8 worm cellular contexts compared by ENCODE assay signal in genomic region chrV:13906166-13906565, ce11.
TF ChIP-seq lines count a peak whose summit lies in the region.

TSS of gene stdh-1 (plus strand) at chrV:13906492.

TF ChIP-seq in whole organism, L1 larva, 84 proteins besides CTCF, POLR2A, EP300 and RAD21 (continues in another document):
- TF ChIP-seq efl-1 (optimal IDR thresholded peaks at IDR 0.05; lab: Kevin White, UChicago) (peak in 1 of 2 experiments; percentile 0), efl-1 (GFP tag; optimal IDR thresholded peaks at IDR 0.05 in 1 of 2; lab: Kevin White, UChicago) (peak in 1 of 2 experiments; percentile 61), snu-23 (GFP tag; optimal IDR thresholded peaks at IDR 0.05; lab: Kevin White, UChicago) (peak; percentile 25), ceh-8 (GFP tag; optimal IDR thresholded peaks at IDR 0.05; lab: Kevin White, UChicago) (no peak), alr-1 (tag; optimal IDR thresholded peaks at IDR 0.05; lab: Kevin White, UChicago; ENCODE audit: borderline replicate concordance) (no peak), blmp-1 (tag; optimal IDR thresholded peaks at IDR 0.05; lab: Kevin White, UChicago) (peak; percentile 15), nhr-71 (tag; optimal IDR thresholded peaks at IDR 0.05; lab: Kevin White, UChicago) (peak; percentile 32), lin-14 (GFP tag; optimal IDR thresholded peaks at IDR 0.05; lab: Kevin White, UChicago) (peak; percentile 69), C16A3.4 (tag; optimal IDR thresholded peaks at IDR 0.05; lab: Kevin White, UChicago) (peak; percentile 5), mdl-1 (tag; optimal IDR thresholded peaks at IDR 0.05; lab: Kevin White, UChicago) (no peak), skn-1 (tag; optimal IDR thresholded peaks at IDR 0.05; lab: Kevin White, UChicago) (no peak)

TF ChIP-seq in whole organism, L2 larva, 48 proteins besides CTCF, POLR2A, EP300 and RAD21:
- TF ChIP-seq sma-9 (GFP tag; optimal IDR thresholded peaks at IDR 0.05; lab: Kevin White, UChicago) (peak; percentile 28), sma-9 (tag; optimal IDR thresholded peaks at IDR 0.05; lab: Kevin White, UChicago) (no peak), nhr-77 (tag; optimal IDR thresholded peaks at IDR 0.05; lab: Kevin White, UChicago) (no peak), nhr-21 (tag; optimal IDR thresholded peaks at IDR 0.05; lab: Kevin White, UChicago) (peak; percentile 4), nhr-129 (tag; optimal IDR thresholded peaks at IDR 0.05; lab: Kevin White, UChicago) (peak; percentile 21), C34F6.9 (tag; optimal IDR thresholded peaks at IDR 0.05; lab: Kevin White, UChicago) (peak; percentile 34), sem-4 (tag; optimal IDR thresholded peaks at IDR 0.05; lab: Kevin White, UChicago) (no peak), ceh-16 (tag; optimal IDR thresholded peaks at IDR 0.05; lab: Kevin White, UChicago) (no peak), elt-1 (tag; optimal IDR thresholded peaks at IDR 0.05; lab: Kevin White, UChicago) (no peak), lin-13 (GFP tag; optimal IDR thresholded peaks at IDR 0.05; lab: Kevin White, UChicago) (no peak), ZK546.5 (tag; optimal IDR thresholded peaks at IDR 0.05; lab: Kevin White, UChicago) (no peak), F13H6.1 (tag; optimal IDR thresholded peaks at IDR 0.05; lab: Kevin White, UChicago) (no peak)

TF ChIP-seq in whole organism, L3 larva, 47 proteins besides CTCF, POLR2A, EP300 and RAD21:
- TF ChIP-seq R02D3.7 (tag; optimal IDR thresholded peaks at IDR 0.05; lab: Kevin White, UChicago) (no peak), mml-1 (tag; optimal IDR thresholded peaks at IDR 0.05; lab: Kevin White, UChicago) (no peak), lin-15B (tag; optimal IDR thresholded peaks at IDR 0.05; lab: Kevin White, UChicago) (no peak), pha-4 (tag; optimal IDR thresholded peaks at IDR 0.05; lab: Kevin White, UChicago) (peak; percentile 22), hmg-11 (tag; optimal IDR thresholded peaks at IDR 0.05; lab: Kevin White, UChicago) (peak; percentile 5), nfya-1 (tag; optimal IDR thresholded peaks at IDR 0.05; lab: Kevin White, UChicago; ENCODE audit: insufficient read depth) (peak; percentile 3), egl-5 (tag; optimal IDR thresholded peaks at IDR 0.05; lab: Kevin White, UChicago) (peak; percentile 50), elt-2 (tag; optimal IDR thresholded peaks at IDR 0.05; lab: Kevin White, UChicago) (peak; percentile 48)

TF ChIP-seq in whole organism, L4 larva, 104 proteins besides CTCF, POLR2A, EP300 and RAD21 (continues in another document):
- no peak for TF ChIP-seq mxl-2 (GFP tag; conservative IDR thresholded peaks at IDR 0.05; lab: Robert Waterston, UW)
- TF ChIP-seq nhr-42 (GFP tag; IDR thresholded peaks at IDR 0.05; lab: Robert Waterston, UW): no peak
- TF ChIP-seq hif-1 (tag; optimal IDR thresholded peaks at IDR 0.05; lab: Kevin White, UChicago): peak in 1 of 2 experiments; percentile 30
- no peak for TF ChIP-seq nhr-25 (tag; optimal IDR thresholded peaks at IDR 0.05; lab: Kevin White, UChicago; ENCODE audit: borderline replicate concordance, insufficient read depth)
- TF ChIP-seq ztf-7 (tag; optimal IDR thresholded peaks at IDR 0.05; lab: Kevin White, UChicago): no peak
- no peak for TF ChIP-seq F10B5.3 (tag; optimal IDR thresholded peaks at IDR 0.05; lab: Kevin White, UChicago)
- TF ChIP-seq ceh-44 (GFP tag; IDR thresholded peaks at IDR 0.05; lab: Robert Waterston, UW): no peak
- no peak for TF ChIP-seq pha-4 (GFP tag; IDR thresholded peaks at IDR 0.05; lab: Robert Waterston, UW)
- TF ChIP-seq pha-4 (tag; optimal IDR thresholded peaks at IDR 0.05; lab: Kevin White, UChicago): no peak
- TF ChIP-seq zag-1 (tag; optimal IDR thresholded peaks at IDR 0.05; lab: Kevin White, UChicago): no peak
- no peak for TF ChIP-seq lin-1 (GFP tag; IDR thresholded peaks at IDR 0.05; lab: Robert Waterston, UW)
- no peak for TF ChIP-seq zip-2 (tag; optimal IDR thresholded peaks at IDR 0.05; lab: Kevin White, UChicago)
- TF ChIP-seq snpc-1.2 (GFP tag; IDR thresholded peaks at IDR 0.05; lab: Robert Waterston, UW): no peak

TF ChIP-seq in whole organism, late embryonic, 69 proteins besides CTCF, POLR2A, EP300 and RAD21:
- no peak for TF ChIP-seq ceh-24 (tag; optimal IDR thresholded peaks at IDR 0.05; lab: Kevin White, UChicago)
- TF ChIP-seq ref-2 (tag; optimal IDR thresholded peaks at IDR 0.05; lab: Kevin White, UChicago): no peak
- no peak for TF ChIP-seq lim-6 (tag; optimal IDR thresholded peaks at IDR 0.05; lab: Kevin White, UChicago)
- TF ChIP-seq unc-86 (tag; optimal IDR thresholded peaks at IDR 0.05; lab: Kevin White, UChicago): no peak
- TF ChIP-seq unc-42 (tag; optimal IDR thresholded peaks at IDR 0.05; lab: Kevin White, UChicago): peak; percentile 86
- TF ChIP-seq nfya-1 (tag; optimal IDR thresholded peaks at IDR 0.05; lab: Kevin White, UChicago): no peak
TF ChIP-seq in whole organism, late embryonic: peak in this region for 1.

TF ChIP-seq in whole organism, midembryonic, 9 proteins besides CTCF, POLR2A, EP300 and RAD21:
- TF ChIP-seq tab-1 (GFP tag; IDR thresholded peaks at IDR 0.05; lab: Robert Waterston, UW): no peak
- no peak for TF ChIP-seq ztf-23 (GFP tag; IDR thresholded peaks at IDR 0.05; lab: Robert Waterston, UW)
- no peak for TF ChIP-seq ztf-29 (GFP tag; IDR thresholded peaks at IDR 0.05; lab: Robert Waterston, UW)
- TF ChIP-seq cog-1 (tag; optimal IDR thresholded peaks at IDR 0.05; lab: Kevin White, UChicago): peak; percentile 20
- TF ChIP-seq flt-1 (GFP tag; IDR thresholded peaks at IDR 0.05; lab: Robert Waterston, UW): no peak
- TF ChIP-seq med-1 (GFP tag; optimal IDR thresholded peaks at IDR 0.05; lab: Kevin White, UChicago; ENCODE audit: insufficient read depth): no peak

TF ChIP-seq in whole organism, mixed stage, embryonic, 35 proteins besides CTCF, POLR2A, EP300 and RAD21:
- TF ChIP-seq ces-1 (GFP tag; optimal IDR thresholded peaks at IDR 0.05; lab: Kevin White, UChicago) (peak; percentile 79), mep-1 (tag; optimal IDR thresholded peaks at IDR 0.05; lab: Kevin White, UChicago) (no peak)

TF ChIP-seq in whole organism, young adult, 124 proteins besides CTCF, POLR2A, EP300 and RAD21:
- no peak for TF ChIP-seq attf-6 (GFP tag; IDR thresholded peaks at IDR 0.05; lab: Robert Waterston, UW)
- no peak for TF ChIP-seq zfh-2 (GFP tag; conservative IDR thresholded peaks at IDR 0.05; lab: Robert Waterston, UW)
- no peak for TF ChIP-seq ceh-91 (GFP tag; IDR thresholded peaks at IDR 0.05; lab: Robert Waterston, UW)
- no peak for TF ChIP-seq attf-5 (GFP tag; optimal IDR thresholded peaks at IDR 0.05; lab: Kevin White, UChicago)
- no peak for TF ChIP-seq efl-1 (GFP tag; optimal IDR thresholded peaks at IDR 0.05; lab: Kevin White, UChicago)
- no peak for TF ChIP-seq B0019.2 (GFP tag; conservative IDR thresholded peaks at IDR 0.05; lab: Robert Waterston, UW)
- TF ChIP-seq nhr-90 (tag; optimal IDR thresholded peaks at IDR 0.05; lab: Kevin White, UChicago): no peak
- TF ChIP-seq nhr-80 (tag; optimal IDR thresholded peaks at IDR 0.05; lab: Kevin White, UChicago): peak; percentile 6
- no peak for TF ChIP-seq lin-35 (GFP tag; optimal IDR thresholded peaks at IDR 0.05; lab: Kevin White, UChicago)
- TF ChIP-seq hmg-1.2 (GFP tag; IDR thresholded peaks at IDR 0.05; lab: Robert Waterston, UW): peak; percentile 62; the same call in 1 of the 2 replicates
- TF ChIP-seq somi-1 (GFP tag; optimal IDR thresholded peaks at IDR 0.05; lab: Kevin White, UChicago): no peak
- TF ChIP-seq ztf-25 (GFP tag; IDR thresholded peaks at IDR 0.05; lab: Robert Waterston, UW): no peak
- TF ChIP-seq cebp-2 (GFP tag; IDR thresholded peaks at IDR 0.05; lab: Robert Waterston, UW): no peak
- no peak for TF ChIP-seq hrde-1 (tag; optimal IDR thresholded peaks at IDR 0.05; lab: Kevin White, UChicago; ENCODE audit: borderline replicate concordance)
- TF ChIP-seq ztf-6 (GFP tag; IDR thresholded peaks at IDR 0.05; lab: Robert Waterston, UW): no peak
- TF ChIP-seq ztf-22 (GFP tag; optimal IDR thresholded peaks at IDR 0.05; lab: Kevin White, UChicago): no peak
- no peak for TF ChIP-seq madf-8 (GFP tag; conservative IDR thresholded peaks at IDR 0.05; lab: Robert Waterston, UW)
- no peak for TF ChIP-seq egl-44 (GFP tag; IDR thresholded peaks at IDR 0.05; lab: Robert Waterston, UW)
